Worm (Caenorhabditis elegans) whole organism, late embryonic: ENCODE data around the gene acr-14.

Experiments used
- C08G9.2 ChIP-seq: sonication (generic microtip); optimal IDR thresholded peaks from 2 replicates; lab custom pipeline; 2016; ENCODE audit warnings: mild to moderate bottlenecking, missing genetic modification characterization, moderate library complexity, missing compliant biosample characterization
- F13H6.1 ChIP-seq: sonication (generic microtip); optimal IDR thresholded peaks from 2 replicates; lab custom pipeline; 2016; ENCODE audit warnings: missing genetic modification characterization, missing compliant biosample characterization
- K02D7.2 ChIP-seq: sonication (generic microtip); optimal IDR thresholded peaks from 2 replicates; lab custom pipeline; 2017; ENCODE audit warnings: mild to moderate bottlenecking, missing genetic modification characterization, missing compliant biosample characterization
- K09A11.1 ChIP-seq: sonication (generic microtip); optimal IDR thresholded peaks from 2 replicates; lab custom pipeline; 2017; ENCODE audit warnings: antibody characterized with exemption, mild to moderate bottlenecking, missing genetic modification characterization, missing compliant biosample characterization; ENCODE audit not compliant: insufficient read depth
- ahr-1 ChIP-seq: sonication (generic microtip); optimal IDR thresholded peaks from 2 replicates; lab custom pipeline; 2016; ENCODE audit warnings: missing genetic modification characterization, missing compliant biosample characterization
- ama-1 ChIP-seq: fragments of 150-350 bp; optimal IDR thresholded peaks from 2 replicates; lab custom pipeline; 2014
- ceh-14 ChIP-seq: sonication (generic microtip); optimal IDR thresholded peaks from 2 replicates; lab custom pipeline; 2016; ENCODE audit warnings: missing genotype, missing genetic modification characterization, missing compliant biosample characterization
- ceh-2 ChIP-seq: sonication (generic microtip); optimal IDR thresholded peaks from 2 replicates; lab custom pipeline; 2016; ENCODE audit warnings: missing genotype, missing genetic modification characterization, missing compliant biosample characterization
- ceh-34 ChIP-seq: sonication (generic microtip); optimal IDR thresholded peaks from 2 replicates; lab custom pipeline; 2016; ENCODE audit warnings: mild to moderate bottlenecking, missing genetic modification characterization, missing compliant biosample characterization
- ceh-48 ChIP-seq: sonication (generic microtip); optimal IDR thresholded peaks from 2 replicates; lab custom pipeline; 2016; ENCODE audit warnings: missing genetic modification characterization, inconsistent platforms, missing compliant biosample characterization
- ceh-9 ChIP-seq: sonication (generic microtip); optimal IDR thresholded peaks from 2 replicates; lab custom pipeline; 2016; ENCODE audit warnings: mild to moderate bottlenecking, missing genetic modification characterization, inconsistent platforms, missing compliant biosample characterization
- dmd-4 ChIP-seq: sonication (generic microtip); optimal IDR thresholded peaks from 2 replicates; lab custom pipeline; 2016; ENCODE audit warnings: borderline replicate concordance, missing genetic modification characterization, missing compliant biosample characterization
- dve-1 ChIP-seq: sonication (generic microtip); optimal IDR thresholded peaks from 2 replicates; lab custom pipeline; 2017; ENCODE audit warnings: antibody characterized with exemption, mild to moderate bottlenecking, missing genetic modification characterization, missing compliant biosample characterization
- elt-4 ChIP-seq: sonication (generic microtip); optimal IDR thresholded peaks from 2 replicates; lab custom pipeline; 2016; ENCODE audit warnings: missing genetic modification characterization, missing compliant biosample characterization
- ets-4 ChIP-seq: sonication (generic microtip); optimal IDR thresholded peaks from 2 replicates; lab custom pipeline; 2016; ENCODE audit warnings: missing genetic modification characterization, missing compliant biosample characterization
- fkh-10 ChIP-seq: fragments of 150-350 bp; optimal IDR thresholded peaks from 2 replicates; lab custom pipeline; 2014; ENCODE audit warnings: missing biosample characterization, missing genetic modification reagents, missing genetic modification characterization
- fkh-6 ChIP-seq: sonication (generic microtip); optimal IDR thresholded peaks from 2 replicates; lab custom pipeline; 2016; ENCODE audit warnings: missing genetic modification characterization, missing compliant biosample characterization
- hlh-8 ChIP-seq: sonication (generic microtip); optimal IDR thresholded peaks from 2 replicates; lab custom pipeline; 2016; ENCODE audit warnings: missing genotype, missing genetic modification characterization, missing compliant biosample characterization
- lin-11 ChIP-seq: fragments of 200-800 bp; sonication (Bioruptor generic); optimal IDR thresholded peaks from 2 replicates; lab custom pipeline; 2018; ENCODE audit warnings: mild to moderate bottlenecking, missing genetic modification characterization, missing compliant biosample characterization
- mec-3 ChIP-seq: sonication (generic microtip); optimal IDR thresholded peaks from 2 replicates; lab custom pipeline; 2016; ENCODE audit warnings: borderline replicate concordance, missing genetic modification characterization, missing compliant biosample characterization
- nfya-1 ChIP-seq: sonication (generic microtip); optimal IDR thresholded peaks from 2 replicates; lab custom pipeline; 2017; ENCODE audit warnings: missing genetic modification characterization, mild to moderate bottlenecking, missing compliant biosample characterization, antibody characterized with exemption, moderate library complexity
- nhr-11 ChIP-seq: fragments of 150-350 bp; optimal IDR thresholded peaks from 2 replicates; lab custom pipeline; 2014; ENCODE audit warnings: missing biosample characterization, missing genetic modification characterization
- nhr-232 ChIP-seq: sonication (generic microtip); optimal IDR thresholded peaks from 2 replicates; lab custom pipeline; 2016; ENCODE audit warnings: missing genetic modification characterization, missing compliant biosample characterization
- odd-2 ChIP-seq: sonication (generic microtip); optimal IDR thresholded peaks from 2 replicates; lab custom pipeline; 2017; ENCODE audit warnings: antibody characterized with exemption, mild to moderate bottlenecking, missing genetic modification characterization, missing compliant biosample characterization
- pat-9 ChIP-seq: fragments of 200-800 bp; sonication (Bioruptor generic); optimal IDR thresholded peaks from 2 replicates; lab custom pipeline; 2018; ENCODE audit warnings: mild to moderate bottlenecking, missing genetic modification characterization, moderate library complexity, missing compliant biosample characterization
- pax-1 ChIP-seq: fragments of 150-350 bp; optimal IDR thresholded peaks from 2 replicates; lab custom pipeline; 2014; ENCODE audit warnings: missing biosample characterization, missing genetic modification characterization
- pha-2 ChIP-seq: sonication (generic microtip); optimal IDR thresholded peaks from 2 replicates; lab custom pipeline; 2017; ENCODE audit warnings: mild to moderate bottlenecking, missing genetic modification characterization, missing compliant biosample characterization
- ref-2 ChIP-seq: sonication (generic microtip); optimal IDR thresholded peaks from 2 replicates; lab custom pipeline; 2016; ENCODE audit warnings: missing genetic modification characterization, missing compliant biosample characterization
- sox-4 ChIP-seq: sonication (generic microtip); optimal IDR thresholded peaks from 2 replicates; lab custom pipeline; 2017; ENCODE audit warnings: mild to moderate bottlenecking, missing genetic modification characterization, inconsistent platforms, missing compliant biosample characterization
- tbx-2 ChIP-seq: sonication (generic microtip); optimal IDR thresholded peaks from 2 replicates; lab custom pipeline; 2016; ENCODE audit warnings: missing genetic modification characterization, missing compliant biosample characterization
- ttx-3 ChIP-seq: sonication (generic microtip); optimal IDR thresholded peaks from 2 replicates; lab custom pipeline; 2016; ENCODE audit warnings: missing genetic modification reagents, missing genetic modification characterization, missing compliant biosample characterization
- unc-3 ChIP-seq, 2 experiments: fragments of 200-800 bp in 1 of 2; sonication (Bioruptor generic) in 1 of 2; sonication (generic microtip) in 1 of 2; conservative IDR thresholded peaks in 1 of 2; optimal IDR thresholded peaks in 1 of 2; 2 replicates each; pipeline versions ENCODE4 v1.3.6 to Lab custom; 2016 to 2022; ENCODE audit warnings: missing compliant biosample characterization in 2 of 2, missing genetic modification characterization in 2 of 2, missing genetic modification reagents in 1 of 2
- unc-42 ChIP-seq: sonication (generic microtip); optimal IDR thresholded peaks from 2 replicates; lab custom pipeline; 2016; ENCODE audit warnings: missing genotype, missing genetic modification characterization, missing compliant biosample characterization
- unc-55 ChIP-seq: sonication (generic microtip); optimal IDR thresholded peaks from 2 replicates; lab custom pipeline; 2017; ENCODE audit warnings: missing biosample characterization, missing genetic modification reagents, missing genetic modification characterization
- unc-86 ChIP-seq: sonication (generic microtip); optimal IDR thresholded peaks from 2 replicates; lab custom pipeline; 2016; ENCODE audit warnings: missing genetic modification characterization, missing compliant biosample characterization
- ztf-16 ChIP-seq: sonication (generic microtip); optimal IDR thresholded peaks from 2 replicates; lab custom pipeline; 2017; ENCODE audit warnings: missing genetic modification characterization, missing compliant biosample characterization

The acr-14 gene

DNA sequence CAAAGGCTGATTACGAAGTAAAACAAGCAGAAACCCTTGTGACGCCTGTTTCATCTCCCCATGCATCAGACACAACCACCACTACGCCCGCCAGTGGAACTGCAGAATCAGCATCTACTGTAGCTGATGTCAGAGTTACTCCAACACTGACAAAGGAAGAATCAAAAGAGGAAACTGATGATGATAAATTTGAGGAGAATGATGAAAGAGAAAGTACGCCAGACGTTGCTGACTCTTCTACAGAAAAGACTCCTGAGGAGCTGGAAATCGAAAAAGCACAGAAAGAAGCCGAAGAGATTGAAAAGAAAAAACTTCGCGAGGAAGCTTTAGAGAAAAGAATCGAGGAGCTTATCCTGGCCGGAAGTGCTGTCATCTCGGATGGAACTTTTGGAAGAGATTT lies 41.3 kb upstream of the acr-14 start:
- TF ChIP-seq ttx-3 = no peak
- TF ChIP-seq unc-3 (GFP tag; conservative IDR thresholded peaks at IDR 0.05; lab: Robert Waterston, UW) = no peak
- TF ChIP-seq unc-3 (tag; optimal IDR thresholded peaks at IDR 0.05; lab: Kevin White, UChicago) = no peak

- TF ChIP-seq ref-2 (tag; lab: Kevin White, UChicago) (no peak), nhr-11 (tag; lab: Kevin White, UChicago) (no peak), elt-4 (tag; lab: Kevin White, UChicago) (no peak), C08G9.2 (tag; lab: Kevin White, UChicago) (no peak), ceh-2 (tag; lab: Kevin White, UChicago) (no peak), tbx-2 (tag; lab: Kevin White, UChicago) (no peak), hlh-8 (tag; lab: Kevin White, UChicago) (no peak), ahr-1 (tag; lab: Kevin White, UChicago) (no peak), odd-2 (tag; lab: Kevin White, UChicago) (no peak), unc-42 (tag; lab: Kevin White, UChicago) (no peak), F13H6.1 (tag; lab: Kevin White, UChicago) (no peak), K09A11.1 (tag; lab: Kevin White, UChicago) (no peak), nhr-232 (tag; lab: Kevin White, UChicago) (no peak), ama-1 (no peak)
Measured at ce11 chrII:8216922-8217321, 39.9 kb upstream of the acr-14 start, which contains the start of gene ifg-1. ifg-1 (plus strand) TSS chrII:8217222.

- TF ChIP-seq K09A11.1 (tag; lab: Kevin White, UChicago) = no peak
- no peak for TF ChIP-seq ceh-14 (tag; lab: Kevin White, UChicago)
- peak; percentile 21 for TF ChIP-seq ets-4 (tag; lab: Kevin White, UChicago)
- peak; percentile 20 for TF ChIP-seq dve-1 (tag; lab: Kevin White, UChicago)
- TF ChIP-seq ceh-9 (tag; lab: Kevin White, UChicago) = no peak
- TF ChIP-seq ceh-2 (tag; lab: Kevin White, UChicago) = no peak
- peak; percentile 20 for TF ChIP-seq nfya-1 (tag; lab: Kevin White, UChicago)
- no peak for TF ChIP-seq sox-4
- no peak for TF ChIP-seq odd-2 (tag; lab: Kevin White, UChicago)
- peak; percentile 9 for TF ChIP-seq pax-1
- TF ChIP-seq K02D7.2 (tag; lab: Kevin White, UChicago) = no peak
- TF ChIP-seq unc-55 = peak; percentile 20
- TF ChIP-seq dmd-4 = no peak
- no peak for TF ChIP-seq ztf-16
- TF ChIP-seq unc-42 (tag; lab: Kevin White, UChicago) = peak; percentile 37
- TF ChIP-seq nhr-11 (tag; lab: Kevin White, UChicago) = no peak
- peak; percentile 78 for TF ChIP-seq ceh-48 (tag; lab: Kevin White, UChicago)
- no peak for TF ChIP-seq fkh-10 (GFP tag; lab: Kevin White, UChicago)
- peak; percentile 32 for TF ChIP-seq ceh-34 (tag; lab: Kevin White, UChicago)
- no peak for TF ChIP-seq pha-2 (tag; lab: Kevin White, UChicago)
Measured at ce11 chrII:8216433-8216832, 39.4 kb upstream of the acr-14 start, which contains the start of gene M110.3. M110.3 (minus strand) TSS chrII:8216616.

DNA sequence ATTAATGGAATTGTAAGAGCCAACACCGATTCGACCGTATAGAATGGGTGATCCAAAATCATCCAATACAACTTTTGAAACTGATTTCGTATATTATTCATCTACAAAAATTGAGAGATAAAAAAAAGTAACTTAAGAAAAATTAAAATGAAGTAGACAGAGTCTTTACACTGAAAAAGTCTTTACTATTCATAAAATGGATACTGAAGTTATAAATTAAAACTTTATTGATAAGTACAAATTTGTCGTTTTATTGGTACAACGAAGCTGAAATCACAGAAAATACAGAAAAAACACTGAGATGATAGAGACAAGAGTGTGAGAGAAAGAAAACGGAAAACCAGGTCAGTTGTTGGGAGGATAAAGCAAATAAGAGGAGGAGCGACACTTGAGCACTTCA lies 37.4 kb upstream of the acr-14 start, which contains the start of gene M110.10:
M110.10 (minus strand) TSS at position 101 of the 400 bp plus-strand sequence.
- TF ChIP-seq lin-11 (tag; lab: Kevin White, UChicago) (no peak), C08G9.2 (tag; lab: Kevin White, UChicago) (no peak), unc-3 (GFP tag; conservative IDR thresholded peaks at IDR 0.05; lab: Robert Waterston, UW) (no peak), unc-3 (tag; optimal IDR thresholded peaks at IDR 0.05; lab: Kevin White, UChicago) (no peak), mec-3 (tag; lab: Kevin White, UChicago) (no peak), K09A11.1 (tag; lab: Kevin White, UChicago) (no peak), unc-86 (no peak), fkh-6 (tag; lab: Kevin White, UChicago) (no peak), pat-9 (no peak)
